Worm (Caenorhabditis elegans): ENCODE data around the gene F38B2.3.

Gene F38B2.3

ce11 chrX:11323225-11323624 lies 37.1 kb upstream of the F38B2.3 start:
- TF ChIP-seq nhr-28 (tag; optimal IDR thresholded peaks at IDR 0.05) = peak; percentile 13
- no peak for TF ChIP-seq ceh-28 (tag; optimal IDR thresholded peaks at IDR 0.05)
- TF ChIP-seq aha-1 (tag) = peak; percentile 5
- no peak for TF ChIP-seq lin-29 (GFP tag; IDR thresholded peaks at IDR 0.05)
- peak; percentile 44; the same call in 1 of the 2 replicates for TF ChIP-seq dmd-6 (GFP tag; IDR thresholded peaks at IDR 0.05)
- no peak for TF ChIP-seq F44E2.7 (GFP tag; IDR thresholded peaks at IDR 0.05)
- TF ChIP-seq pqm-1 (tag; optimal IDR thresholded peaks at IDR 0.05) = peak; percentile 80
- TF ChIP-seq gei-8 (GFP tag; optimal IDR thresholded peaks at IDR 0.05) = no peak
- no peak for TF ChIP-seq daf-16 (GFP tag; optimal IDR thresholded peaks at IDR 0.05)
- peak; percentile 40 for TF ChIP-seq daf-16 (tag; optimal IDR thresholded peaks at IDR 0.05)

ce11 chrX:11317939-11318338 lies 31.8 kb upstream of the F38B2.3 start, which contains the start of gene hizr-1:
hizr-1 (plus strand) TSS chrX:11318278.
- TF ChIP-seq zag-1 (tag; optimal IDR thresholded peaks at IDR 0.05) (no peak), Y48G9A.11 (GFP tag; IDR thresholded peaks at IDR 0.05) (no peak), attf-4 (tag; optimal IDR thresholded peaks at IDR 0.05) (no peak), hlh-30 (tag; optimal IDR thresholded peaks at IDR 0.05; ENCODE audit: insufficient read depth) (no peak), nhr-11 (tag; optimal IDR thresholded peaks at IDR 0.05) (no peak), egl-43 (GFP tag; IDR thresholded peaks at IDR 0.05) (no peak), dve-1 (tag; optimal IDR thresholded peaks at IDR 0.05; ENCODE audit: insufficient read depth) (peak; percentile 36), pqm-1 (tag; optimal IDR thresholded peaks at IDR 0.05) (peak; percentile 68), mep-1 (tag; optimal IDR thresholded peaks at IDR 0.05) (no peak), snpc-4 (tag; optimal IDR thresholded peaks at IDR 0.05) (no peak), tag-97 (GFP tag; IDR thresholded peaks at IDR 0.05) (no peak), lir-3 (tag; optimal IDR thresholded peaks at IDR 0.05) (no peak), php-3 (GFP tag; IDR thresholded peaks at IDR 0.05) (peak; percentile 15; the same call in 1 of the 2 replicates), hlh-11 (tag; optimal IDR thresholded peaks at IDR 0.05) (peak; percentile 26), aha-1 (tag) (peak; percentile 1), nhr-28 (tag; optimal IDR thresholded peaks at IDR 0.05) (peak; percentile 68), lin-13 (GFP tag; optimal IDR thresholded peaks at IDR 0.05) (no peak), daf-16 (GFP tag; optimal IDR thresholded peaks at IDR 0.05) (no peak), daf-16 (tag; optimal IDR thresholded peaks at IDR 0.05) (peak; percentile 68), skn-1 (tag; optimal IDR thresholded peaks at IDR 0.05) (no peak), nhr-6 (tag; optimal IDR thresholded peaks at IDR 0.05) (no peak), ceh-20 (GFP tag; IDR thresholded peaks at IDR 0.05) (no peak), dmd-9 (GFP tag; IDR thresholded peaks at IDR 0.05) (no peak), daf-8 (GFP tag; IDR thresholded peaks at IDR 0.05) (no peak), lin-39 (tag; optimal IDR thresholded peaks at IDR 0.05) (no peak), nhr-10 (tag; optimal IDR thresholded peaks at IDR 0.05) (no peak)

ce11 chrX:11316750-11317149 lies 30.6 kb upstream of the F38B2.3 start, which contains the start of gene nlp-57:
nlp-57 (plus strand) TSS chrX:11317050.
- TF ChIP-seq daf-12 (tag; optimal IDR thresholded peaks at IDR 0.05) (no peak), nhr-42 (GFP tag; IDR thresholded peaks at IDR 0.05) (no peak), hif-1 (tag; optimal IDR thresholded peaks at IDR 0.05) (no peak), mdl-1 (tag; optimal IDR thresholded peaks at IDR 0.05) (no peak)

- TF ChIP-seq jun-1 (tag; optimal IDR thresholded peaks at IDR 0.05) (no peak), vab-7 (GFP tag; IDR thresholded peaks at IDR 0.05) (no peak), unc-62 (GFP tag; optimal IDR thresholded peaks at IDR 0.05 in 1 of 2) (peak in 1 of 2 experiments; percentile 91), unc-62 (tag; optimal IDR thresholded peaks at IDR 0.05) (no peak)
Measured at ce11 chrX:11315392-11315791, 29.2 kb upstream of the F38B2.3 start, which contains the start of gene F08G12.11. F08G12.11 (minus strand) TSS chrX:11315572.

Data from whole organism, L4 larva.